Fruit fly (Drosophila melanogaster) whole organism, prepupa: Measurements from ENCODE around the gene Cyp4ac1.

Experiments used
- CG10631 ChIP-seq: fragments of 200-800 bp; sonication (Bioruptor generic); optimal IDR thresholded peaks from 2 replicates; lab custom pipeline; 2016; ENCODE audit warnings: missing biosample characterization, missing genetic modification characterization
- CG11294 ChIP-seq: fragments of 200-800 bp; sonication (Bioruptor generic); IDR thresholded peaks from 2 replicates; pipeline ENCODE4 v1.3.6; 2022; ENCODE audit warnings: missing biosample characterization, missing genetic modification characterization
- CG11762 ChIP-seq: fragments of 200-800 bp; sonication (Bioruptor generic); optimal IDR thresholded peaks from 3 replicates; lab custom pipeline; 2016; ENCODE audit warnings: missing biosample characterization, missing genetic modification characterization; ENCODE audit not compliant: insufficient read depth
- CG11902 ChIP-seq: fragments of 200-800 bp; sonication (Bioruptor generic); optimal IDR thresholded peaks from 3 replicates; lab custom pipeline; 2016; ENCODE audit warnings: missing biosample characterization, missing genetic modification characterization
- CG15336 ChIP-seq: fragments of 200-800 bp; sonication (Bioruptor generic); IDR thresholded peaks from 2 replicates; pipeline ENCODE4 v1.3.6; 2022; ENCODE audit warnings: missing biosample characterization, missing genetic modification characterization
- CG16779 ChIP-seq: fragments of 200-800 bp; sonication (Bioruptor generic); optimal IDR thresholded peaks from 3 replicates; lab custom pipeline; 2017; ENCODE audit warnings: missing biosample characterization, mild to moderate bottlenecking, missing genetic modification characterization
- CG34406 ChIP-seq: fragments of 200-800 bp; sonication (Bioruptor generic); optimal IDR thresholded peaks from 3 replicates; lab custom pipeline; 2016; ENCODE audit warnings: missing biosample characterization, missing genetic modification characterization
- CG3919 ChIP-seq: fragments of 200-800 bp; sonication (Bioruptor generic); optimal IDR thresholded peaks from 3 replicates; lab custom pipeline; 2016; ENCODE audit warnings: missing biosample characterization, missing genetic modification characterization
- CG4318 ChIP-seq: fragments of 200-800 bp; sonication (Bioruptor generic); optimal IDR thresholded peaks from 3 replicates; lab custom pipeline; 2017; ENCODE audit warnings: missing biosample characterization, mild to moderate bottlenecking, missing genetic modification characterization
- CG6163 ChIP-seq: fragments of 200-800 bp; sonication (Bioruptor generic); IDR thresholded peaks from 3 replicates; pipeline ENCODE4 v1.3.6; 2022; ENCODE audit warnings: missing biosample characterization, missing genetic modification characterization
- CG6276 ChIP-seq: fragments of 200-800 bp; sonication (Bioruptor generic); optimal IDR thresholded peaks from 2 replicates; lab custom pipeline; 2017; ENCODE audit warnings: missing biosample characterization, mild to moderate bottlenecking, missing genetic modification characterization
- CG6792 ChIP-seq: fragments of 200-800 bp; sonication (Bioruptor generic); optimal IDR thresholded peaks from 3 replicates; lab custom pipeline; 2016; ENCODE audit warnings: missing biosample characterization, missing genetic modification characterization
- CG6808 ChIP-seq: fragments of 200-800 bp; sonication (Bioruptor generic); optimal IDR thresholded peaks from 3 replicates; lab custom pipeline; 2017; ENCODE audit warnings: missing biosample characterization, missing genetic modification characterization, mild to moderate bottlenecking, moderate library complexity, missing genetic modification reagents
- CG6854 ChIP-seq: fragments of 200-800 bp; sonication (Bioruptor generic); optimal IDR thresholded peaks from 2 replicates; lab custom pipeline; 2017; ENCODE audit warnings: missing biosample characterization, mild to moderate bottlenecking, missing genetic modification characterization
- CG7368 ChIP-seq: fragments of 200-800 bp; sonication (Bioruptor generic); optimal IDR thresholded peaks from 3 replicates; lab custom pipeline; 2016; ENCODE audit warnings: missing biosample characterization, missing genetic modification characterization
- CG8119 ChIP-seq: fragments of 200-800 bp; sonication (Bioruptor generic); IDR thresholded peaks from 3 replicates; pipeline ENCODE4 v1.3.6; 2022; ENCODE audit warnings: missing biosample characterization, missing genetic modification characterization
- CG8319 ChIP-seq: fragments of 200-800 bp; sonication (Bioruptor generic); optimal IDR thresholded peaks from 3 replicates; lab custom pipeline; 2016; ENCODE audit warnings: missing biosample characterization, missing genetic modification characterization
- CG8632 ChIP-seq: fragments of 200-800 bp; sonication (Bioruptor generic); optimal IDR thresholded peaks from 3 replicates; lab custom pipeline; 2016; ENCODE audit warnings: missing biosample characterization, missing genetic modification characterization
- CG9139 ChIP-seq: fragments of 200-800 bp; sonication (Bioruptor generic); optimal IDR thresholded peaks from 3 replicates; lab custom pipeline; 2017; ENCODE audit warnings: missing biosample characterization, mild to moderate bottlenecking, missing genetic modification characterization
- Eip75B ChIP-seq: fragments of 200-800 bp; sonication (Bioruptor generic); optimal IDR thresholded peaks from 3 replicates; lab custom pipeline; 2016; ENCODE audit warnings: missing biosample characterization, missing genetic modification characterization
- Eip78C ChIP-seq: fragments of 200-800 bp; sonication (Bioruptor generic); peaks from one replicate; lab custom pipeline; 2016; ENCODE audit warnings: missing biosample characterization, missing genetic modification characterization
- Ets21C ChIP-seq: fragments of 200-800 bp; sonication (Bioruptor generic); optimal IDR thresholded peaks from 3 replicates; lab custom pipeline; 2016; ENCODE audit warnings: missing biosample characterization, missing genetic modification characterization
- Ets96B ChIP-seq: fragments of 200-800 bp; optimal IDR thresholded peaks from 2 replicates; lab custom pipeline; 2019; ENCODE audit warnings: missing biosample characterization, mild to moderate bottlenecking, missing genetic modification characterization, moderate library complexity
- Gug ChIP-seq: fragments of 200-800 bp; sonication (Bioruptor generic); IDR thresholded peaks from 2 replicates; pipeline ENCODE4 v1.3.6; 2022; ENCODE audit warnings: missing biosample characterization, missing genetic modification characterization
- Hr38 ChIP-seq: sonication (Bioruptor generic); optimal IDR thresholded peaks from 2 replicates; lab custom pipeline; 2016; ENCODE audit warnings: missing biosample characterization, missing genetic modification characterization
- Hr39 ChIP-seq: fragments of 200-800 bp; sonication (Bioruptor generic); optimal IDR thresholded peaks from 2 replicates; lab custom pipeline; 2016; ENCODE audit warnings: missing biosample characterization, missing genetic modification characterization
- Hr4 ChIP-seq: fragments of 200-800 bp; sonication (Bioruptor generic); optimal IDR thresholded peaks from 3 replicates; lab custom pipeline; 2016; ENCODE audit warnings: missing biosample characterization, missing genetic modification characterization
- Lpt ChIP-seq: fragments of 200-800 bp; sonication (Bioruptor generic); optimal IDR thresholded peaks from 3 replicates; lab custom pipeline; 2016; ENCODE audit warnings: missing biosample characterization, missing genetic modification characterization
- Met ChIP-seq: fragments of 200-800 bp; sonication (Bioruptor generic); optimal IDR thresholded peaks from 3 replicates; lab custom pipeline; 2016; ENCODE audit warnings: missing biosample characterization, missing genetic modification characterization
- OdsH ChIP-seq: fragments of 200-800 bp; sonication (Bioruptor generic); optimal IDR thresholded peaks from 3 replicates; lab custom pipeline; 2016; ENCODE audit warnings: missing biosample characterization, missing genetic modification characterization
- Smox ChIP-seq: fragments of 200-800 bp; sonication (Bioruptor generic); optimal IDR thresholded peaks from 3 replicates; lab custom pipeline; 2016; ENCODE audit warnings: missing biosample characterization, missing genetic modification characterization
- Sox102F ChIP-seq: fragments of 200-800 bp; sonication (Bioruptor generic); optimal IDR thresholded peaks from 2 replicates; lab custom pipeline; 2016; ENCODE audit warnings: missing biosample characterization, mild to moderate bottlenecking, missing genetic modification characterization
- Sox14 ChIP-seq: fragments of 200-800 bp; sonication (Bioruptor generic); optimal IDR thresholded peaks from 3 replicates; lab custom pipeline; 2016; ENCODE audit warnings: missing biosample characterization, missing genetic modification characterization
- Sox15 ChIP-seq: fragments of 200-800 bp; sonication (Bioruptor generic); optimal IDR thresholded peaks from 3 replicates; lab custom pipeline; 2016; ENCODE audit warnings: missing biosample characterization, missing genetic modification characterization
- cyc ChIP-seq: fragments of 200-800 bp; sonication (Bioruptor generic); optimal IDR thresholded peaks from 3 replicates; lab custom pipeline; 2016; ENCODE audit warnings: missing biosample characterization, missing genetic modification characterization
- dac ChIP-seq: fragments of 200-800 bp; sonication (Bioruptor generic); optimal IDR thresholded peaks from 2 replicates; lab custom pipeline; 2017; ENCODE audit warnings: missing biosample characterization, mild to moderate bottlenecking, missing genetic modification characterization
- eg ChIP-seq: fragments of 200-800 bp; sonication (Bioruptor generic); IDR thresholded peaks from 3 replicates; pipeline ENCODE4 v1.3.6; 2022; ENCODE audit warnings: missing biosample characterization, missing genetic modification characterization
- esn ChIP-seq: fragments of 200-800 bp; sonication (Bioruptor generic); optimal IDR thresholded peaks from 2 replicates; lab custom pipeline; 2016; ENCODE audit warnings: missing biosample characterization, mild to moderate bottlenecking, missing genetic modification characterization, moderate library complexity
- fd59A ChIP-seq: fragments of 200-800 bp; sonication (Bioruptor generic); optimal IDR thresholded peaks from 2 replicates; lab custom pipeline; 2017; ENCODE audit warnings: missing biosample characterization, mild to moderate bottlenecking, missing genetic modification characterization, missing genetic modification reagents
- fd85E ChIP-seq: fragments of 200-800 bp; sonication (Bioruptor generic); optimal IDR thresholded peaks from 3 replicates; lab custom pipeline; 2016; ENCODE audit warnings: missing biosample characterization, missing genetic modification characterization
- fkh ChIP-seq: fragments of 200-800 bp; sonication (Bioruptor generic); optimal IDR thresholded peaks from 3 replicates; lab custom pipeline; 2017; ENCODE audit warnings: missing biosample characterization, mild to moderate bottlenecking, missing genetic modification characterization, moderate library complexity
- net ChIP-seq: fragments of 200-800 bp; sonication (Bioruptor generic); optimal IDR thresholded peaks from 3 replicates; lab custom pipeline; 2016; ENCODE audit warnings: missing biosample characterization, missing genetic modification characterization
- pdm3 ChIP-seq: fragments of 200-800 bp; sonication (Bioruptor generic); optimal IDR thresholded peaks from 3 replicates; lab custom pipeline; 2016; ENCODE audit warnings: missing biosample characterization, missing genetic modification characterization
- salr ChIP-seq, 2 experiments: fragments of 200-800 bp; sonication (Bioruptor generic); optimal IDR thresholded peaks; 3 replicates each; lab custom pipeline; 2016 to 2018; ENCODE audit warnings: missing biosample characterization in 2 of 2, missing genetic modification characterization in 2 of 2, mild to moderate bottlenecking in 1 of 2
- spab ChIP-seq: fragments of 200-800 bp; sonication (Bioruptor generic); optimal IDR thresholded peaks from 2 replicates; lab custom pipeline; 2017; ENCODE audit warnings: missing biosample characterization, mild to moderate bottlenecking, missing genetic modification characterization, missing genetic modification reagents
- svp ChIP-seq: fragments of 200-800 bp; sonication (Bioruptor generic); peaks from one replicate; lab custom pipeline; 2016; ENCODE audit warnings: missing biosample characterization, missing genetic modification characterization
- topi ChIP-seq: fragments of 200-800 bp; sonication (Bioruptor generic); optimal IDR thresholded peaks from 3 replicates; lab custom pipeline; 2016; ENCODE audit warnings: missing biosample characterization, missing genetic modification characterization
- vri ChIP-seq: fragments of 200-800 bp; sonication (Bioruptor generic); optimal IDR thresholded peaks from 3 replicates; lab custom pipeline; 2016; ENCODE audit warnings: missing biosample characterization, mild to moderate bottlenecking, missing genetic modification characterization

Gene Cyp4ac1

dm6 chr2L:5289921-5290320 lies 26.1 kb downstream of the Cyp4ac1 start (continued):
- peak; percentile 60 for TF ChIP-seq CG6792 (GFP tag; lab: Kevin White, UChicago)
- TF ChIP-seq CG8632 (GFP tag; lab: Kevin White, UChicago), result peak; percentile 72
- TF ChIP-seq Hr39 (GFP tag; lab: Kevin White, UChicago), result peak; percentile 21
- no peak for TF ChIP-seq fd85E (GFP tag; lab: Kevin White, UChicago)
- peak; percentile 61 for TF ChIP-seq esn (GFP tag; lab: Kevin White, UChicago)
- peak; percentile 27 to 33 for TF ChIP-seq salr (GFP tag; optimal IDR thresholded peaks at IDR 0.05; lab: Kevin White, UChicago)
- peak; percentile 87 for TF ChIP-seq Ets96B (tag; lab: Kevin White, UChicago)
- TF ChIP-seq fkh (GFP tag; lab: Kevin White, UChicago), result no peak
- TF ChIP-seq CG34406 (GFP tag; lab: Kevin White, UChicago), result peak; percentile 69
- TF ChIP-seq CG11902, result peak; percentile 35
- TF ChIP-seq CG16779, result no peak
- TF ChIP-seq Sox102F (GFP tag; lab: Kevin White, UChicago), result no peak
- TF ChIP-seq topi (GFP tag; lab: Kevin White, UChicago), result peak; percentile 41
- TF ChIP-seq Ets21C (GFP tag; lab: Kevin White, UChicago), result no peak
- peak; percentile 62 for TF ChIP-seq fd59A (GFP tag; lab: Kevin White, UChicago)
- TF ChIP-seq CG15336 (GFP tag; lab: Robert Waterston, UW), result peak; percentile 37; the same call in 1 of the 2 replicates
- peak; percentile 18 for TF ChIP-seq cyc (GFP tag; lab: Kevin White, UChicago)
- peak; percentile 65 for TF ChIP-seq svp (GFP tag; lab: Kevin White, UChicago)
- peak; percentile 9 for TF ChIP-seq Hr4 (GFP tag; lab: Kevin White, UChicago)
- TF ChIP-seq Eip78C (GFP tag; lab: Kevin White, UChicago), result peak; percentile 92
- peak; percentile 36 for TF ChIP-seq Sox15 (GFP tag; lab: Kevin White, UChicago)
- TF ChIP-seq CG4318 (GFP tag; lab: Kevin White, UChicago), result peak; percentile 26
- TF ChIP-seq CG10631 (GFP tag; lab: Kevin White, UChicago), result peak; percentile 72
- peak; percentile 58 for TF ChIP-seq Met (GFP tag; lab: Kevin White, UChicago)
- no peak for TF ChIP-seq CG6276 (GFP tag; lab: Kevin White, UChicago)
- peak; percentile 64 for TF ChIP-seq CG9139 (GFP tag; lab: Kevin White, UChicago)
- TF ChIP-seq Lpt (GFP tag; lab: Kevin White, UChicago), result no peak
- TF ChIP-seq Gug, result no peak
- TF ChIP-seq eg (GFP tag; lab: Robert Waterston, UW), result no peak
- TF ChIP-seq CG3919 (GFP tag; lab: Kevin White, UChicago), result peak; percentile 69
- TF ChIP-seq Hr38 (GFP tag; lab: Kevin White, UChicago), result no peak
- peak; percentile 52 for TF ChIP-seq Sox14 (GFP tag; lab: Kevin White, UChicago)
- no peak for TF ChIP-seq dac (GFP tag; lab: Kevin White, UChicago)
- TF ChIP-seq, all 60 proteins: peak for 44

- TF ChIP-seq CG6276 (GFP tag; lab: Kevin White, UChicago), result no peak
- TF ChIP-seq Ets96B (tag; lab: Kevin White, UChicago), result no peak
- no peak for TF ChIP-seq CG8319
- peak; percentile 8 for TF ChIP-seq cyc (GFP tag; lab: Kevin White, UChicago)
- TF ChIP-seq Sox14 (GFP tag; lab: Kevin White, UChicago), result no peak
- no peak for TF ChIP-seq net (GFP tag; lab: Kevin White, UChicago)
- TF ChIP-seq CG8119 (GFP tag; lab: Robert Waterston, UW), result no peak
- no peak for TF ChIP-seq CG11294
- no peak for TF ChIP-seq CG16779
- TF ChIP-seq Hr39 (GFP tag; lab: Kevin White, UChicago), result peak; percentile 35
- TF ChIP-seq Smox (GFP tag; lab: Kevin White, UChicago), result peak; percentile 5
- no peak for TF ChIP-seq CG11902
- no peak for TF ChIP-seq CG15336 (GFP tag; lab: Robert Waterston, UW)
- no peak for TF ChIP-seq CG6808 (GFP tag; lab: Kevin White, UChicago)
- TF ChIP-seq spab (GFP tag; lab: Kevin White, UChicago), result no peak
- TF ChIP-seq OdsH (GFP tag; lab: Kevin White, UChicago), result no peak
- TF ChIP-seq fd59A (GFP tag; lab: Kevin White, UChicago), result no peak
- no peak for TF ChIP-seq CG11762 (GFP tag; lab: Kevin White, UChicago)
- no peak for TF ChIP-seq Gug
- TF ChIP-seq CG6163 (GFP tag; lab: Robert Waterston, UW), result no peak
- TF ChIP-seq Eip75B (GFP tag; lab: Kevin White, UChicago), result no peak
- TF ChIP-seq CG9139 (GFP tag; lab: Kevin White, UChicago), result no peak
- TF ChIP-seq CG7368, result no peak
- TF ChIP-seq esn (GFP tag; lab: Kevin White, UChicago), result no peak
- no peak for TF ChIP-seq vri (GFP tag; lab: Kevin White, UChicago)
- TF ChIP-seq salr (GFP tag; optimal IDR thresholded peaks at IDR 0.05; lab: Kevin White, UChicago), result no peak
- TF ChIP-seq pdm3 (GFP tag; lab: Kevin White, UChicago), result peak; percentile 10
- no peak for TF ChIP-seq Met (GFP tag; lab: Kevin White, UChicago)
- no peak for TF ChIP-seq eg (GFP tag; lab: Robert Waterston, UW)
- no peak for TF ChIP-seq Ets21C (GFP tag; lab: Kevin White, UChicago)
- peak; percentile 9 for TF ChIP-seq Sox102F (GFP tag; lab: Kevin White, UChicago)
- TF ChIP-seq CG6854 (GFP tag; lab: Kevin White, UChicago), result no peak
- TF ChIP-seq fkh (GFP tag; lab: Kevin White, UChicago), result no peak
- no peak for TF ChIP-seq dac (GFP tag; lab: Kevin White, UChicago)
Measured at dm6 chr2L:5290530-5290929, 26.7 kb downstream of the Cyp4ac1 start.
